Worm (Caenorhabditis elegans): Measurements from ENCODE around the gene Y71H2AR.2.

Y71H2AR.2 gene

DNA sequence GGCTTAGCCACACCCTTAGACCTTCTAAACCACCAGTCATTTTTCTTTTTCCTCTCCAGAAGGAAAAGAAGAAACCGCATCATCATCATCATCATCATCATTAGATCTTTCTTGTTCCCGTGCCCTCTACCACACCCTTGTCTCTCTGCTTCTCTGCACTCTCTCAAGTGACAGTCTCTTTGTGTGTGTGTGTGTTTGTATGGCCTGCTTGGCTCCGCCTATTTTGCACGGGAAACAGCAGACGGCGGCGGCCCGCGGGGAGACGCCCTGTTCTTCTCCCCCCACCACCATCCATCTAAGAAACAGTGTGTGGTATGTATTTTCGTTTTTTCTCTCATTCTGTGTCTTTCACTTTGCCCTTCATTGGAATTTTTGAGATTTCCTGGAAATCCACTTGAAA, 31.1 kb upstream of the Y71H2AR.2 start (continued):
- TF ChIP-seq hlh-30 (tag; optimal IDR thresholded peaks at IDR 0.05; ENCODE audit: insufficient read depth), result peak; percentile 95
- peak in 1 of 2 experiments; percentile 59 for TF ChIP-seq lsy-2 (tag; optimal IDR thresholded peaks at IDR 0.05)
- no peak for TF ChIP-seq daf-12 (tag; optimal IDR thresholded peaks at IDR 0.05)
- no peak for TF ChIP-seq ceh-62 (tag; optimal IDR thresholded peaks at IDR 0.05)
- TF ChIP-seq Y75B8A.6 (GFP tag; IDR thresholded peaks at IDR 0.05), result no peak
- no peak for TF ChIP-seq skn-1 (tag; optimal IDR thresholded peaks at IDR 0.05)
- TF ChIP-seq nhr-28 (tag; optimal IDR thresholded peaks at IDR 0.05), result peak; percentile 98
- TF ChIP-seq lin-1 (GFP tag; IDR thresholded peaks at IDR 0.05), result no peak
- no peak for TF ChIP-seq daf-16 (GFP tag; optimal IDR thresholded peaks at IDR 0.05)
- TF ChIP-seq daf-16 (tag; optimal IDR thresholded peaks at IDR 0.05), result peak; percentile 49
- TF ChIP-seq set-16 (GFP tag; IDR thresholded peaks at IDR 0.05), result peak; percentile 55
- TF ChIP-seq lin-38 (GFP tag; IDR thresholded peaks at IDR 0.05), result no peak
- no peak for TF ChIP-seq ces-1 (GFP tag; optimal IDR thresholded peaks at IDR 0.05)
- TF ChIP-seq spr-3 (GFP tag; optimal IDR thresholded peaks at IDR 0.05), result no peak
- no peak for TF ChIP-seq Y105C5A.15 (GFP tag; IDR thresholded peaks at IDR 0.05)
- TF ChIP-seq nhr-77 (tag; optimal IDR thresholded peaks at IDR 0.05), result peak; percentile 71
- no peak for TF ChIP-seq D1046.2 (GFP tag; IDR thresholded peaks at IDR 0.05)
- TF ChIP-seq F44E2.7 (GFP tag; IDR thresholded peaks at IDR 0.05), result no peak
- no peak for TF ChIP-seq zfp-2 (tag; optimal IDR thresholded peaks at IDR 0.05)
- TF ChIP-seq lin-13 (GFP tag; optimal IDR thresholded peaks at IDR 0.05), result peak; percentile 14
- peak; percentile 80 for TF ChIP-seq mep-1 (tag; optimal IDR thresholded peaks at IDR 0.05)
- no peak for TF ChIP-seq egl-27 (tag; optimal IDR thresholded peaks at IDR 0.05)
- TF ChIP-seq lin-39 (tag; optimal IDR thresholded peaks at IDR 0.05), result no peak
- TF ChIP-seq nhr-6 (tag; optimal IDR thresholded peaks at IDR 0.05), result peak; percentile 31
- TF ChIP-seq mdl-1 (tag; optimal IDR thresholded peaks at IDR 0.05), result peak; percentile 33 to 94
- TF ChIP-seq ceh-20 (GFP tag; IDR thresholded peaks at IDR 0.05), result peak; percentile 9; the same call in 1 of the 2 replicates
- TF ChIP-seq mxl-2 (GFP tag; conservative IDR thresholded peaks at IDR 0.05), result no peak
- peak; percentile 9 for TF ChIP-seq rbr-2 (tag; optimal IDR thresholded peaks at IDR 0.05)
- no peak for TF ChIP-seq unc-62 (GFP tag; optimal IDR thresholded peaks at IDR 0.05 in 1 of 2)
- TF ChIP-seq unc-62 (tag; optimal IDR thresholded peaks at IDR 0.05), result no peak
- TF ChIP-seq snpc-1.2 (GFP tag; IDR thresholded peaks at IDR 0.05), result no peak
- TF ChIP-seq cey-2 (tag; optimal IDR thresholded peaks at IDR 0.05; ENCODE audit: borderline replicate concordance, insufficient read depth), result peak; percentile 76
- peak; percentile 77 for TF ChIP-seq nhr-48 (tag; optimal IDR thresholded peaks at IDR 0.05)
- TF ChIP-seq dmd-6 (GFP tag; IDR thresholded peaks at IDR 0.05), result peak; percentile 80

DNA sequence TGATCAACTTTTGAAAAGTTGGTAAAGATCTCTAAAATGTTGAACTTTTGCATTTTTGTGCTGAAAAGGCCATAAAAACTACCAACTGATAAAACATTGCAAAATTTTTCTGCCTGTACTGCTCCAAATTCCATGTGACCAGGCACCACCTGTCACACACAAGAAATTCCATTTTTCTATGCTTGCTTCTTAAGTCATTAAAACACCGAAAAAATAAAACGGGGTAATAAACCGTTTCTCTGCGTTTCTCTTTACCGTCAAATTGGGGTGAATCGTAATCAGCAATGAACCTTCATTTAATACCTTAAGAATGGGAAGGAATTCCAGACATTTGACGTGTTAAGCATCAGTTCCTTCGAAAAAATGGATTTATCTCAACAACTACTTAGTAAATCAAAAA, 29.5 kb upstream of the Y71H2AR.2 start:
- TF ChIP-seq ZK337.2 (GFP tag; IDR thresholded peaks at IDR 0.05) (no peak), Y48G9A.11 (GFP tag; IDR thresholded peaks at IDR 0.05) (no peak), php-3 (GFP tag; IDR thresholded peaks at IDR 0.05) (peak; percentile 99), nhr-10 (tag; optimal IDR thresholded peaks at IDR 0.05) (no peak), arid-1 (GFP tag; conservative IDR thresholded peaks at IDR 0.05) (no peak), set-16 (GFP tag; IDR thresholded peaks at IDR 0.05) (no peak), Y105C5A.15 (GFP tag; IDR thresholded peaks at IDR 0.05) (no peak), mdt-29 (GFP tag; IDR thresholded peaks at IDR 0.05) (no peak), daf-19 (GFP tag; conservative IDR thresholded peaks at IDR 0.05) (no peak), tra-1 (GFP tag; IDR thresholded peaks at IDR 0.05) (peak; percentile 60; the same call in 1 of the 2 replicates), nhr-102 (tag; optimal IDR thresholded peaks at IDR 0.05) (peak; percentile 23), nhr-76 (tag; optimal IDR thresholded peaks at IDR 0.05) (no peak), mxl-3 (GFP tag; optimal IDR thresholded peaks at IDR 0.05) (peak; percentile 23), zip-2 (tag; optimal IDR thresholded peaks at IDR 0.05) (no peak), dve-1 (tag; optimal IDR thresholded peaks at IDR 0.05; ENCODE audit: insufficient read depth) (peak; percentile 91), pqm-1 (tag; optimal IDR thresholded peaks at IDR 0.05) (peak; percentile 95), ctbp-1 (GFP tag; IDR thresholded peaks at IDR 0.05) (no peak), nhr-48 (tag; optimal IDR thresholded peaks at IDR 0.05) (peak; percentile 44), ZK546.5 (tag; optimal IDR thresholded peaks at IDR 0.05) (no peak), unc-130 (GFP tag; optimal IDR thresholded peaks at IDR 0.05) (no peak), nhr-28 (tag; optimal IDR thresholded peaks at IDR 0.05) (peak; percentile 92), mdl-1 (tag; optimal IDR thresholded peaks at IDR 0.05) (peak in 1 of 2 experiments; percentile 10), lsy-2 (tag; optimal IDR thresholded peaks at IDR 0.05) (peak in 1 of 2 experiments; percentile 26), snpc-1.2 (GFP tag; IDR thresholded peaks at IDR 0.05) (no peak), unc-62 (GFP tag; optimal IDR thresholded peaks at IDR 0.05 in 1 of 2) (peak in 1 of 2 experiments; percentile 90), unc-62 (tag; optimal IDR thresholded peaks at IDR 0.05) (no peak), daf-16 (GFP tag; optimal IDR thresholded peaks at IDR 0.05) (no peak), daf-16 (tag; optimal IDR thresholded peaks at IDR 0.05) (peak; percentile 92)

All from whole organism, L4 larva.